Fruit fly (Drosophila melanogaster): ENCODE results near the gene CG5854.

The CG5854 gene

DNA sequence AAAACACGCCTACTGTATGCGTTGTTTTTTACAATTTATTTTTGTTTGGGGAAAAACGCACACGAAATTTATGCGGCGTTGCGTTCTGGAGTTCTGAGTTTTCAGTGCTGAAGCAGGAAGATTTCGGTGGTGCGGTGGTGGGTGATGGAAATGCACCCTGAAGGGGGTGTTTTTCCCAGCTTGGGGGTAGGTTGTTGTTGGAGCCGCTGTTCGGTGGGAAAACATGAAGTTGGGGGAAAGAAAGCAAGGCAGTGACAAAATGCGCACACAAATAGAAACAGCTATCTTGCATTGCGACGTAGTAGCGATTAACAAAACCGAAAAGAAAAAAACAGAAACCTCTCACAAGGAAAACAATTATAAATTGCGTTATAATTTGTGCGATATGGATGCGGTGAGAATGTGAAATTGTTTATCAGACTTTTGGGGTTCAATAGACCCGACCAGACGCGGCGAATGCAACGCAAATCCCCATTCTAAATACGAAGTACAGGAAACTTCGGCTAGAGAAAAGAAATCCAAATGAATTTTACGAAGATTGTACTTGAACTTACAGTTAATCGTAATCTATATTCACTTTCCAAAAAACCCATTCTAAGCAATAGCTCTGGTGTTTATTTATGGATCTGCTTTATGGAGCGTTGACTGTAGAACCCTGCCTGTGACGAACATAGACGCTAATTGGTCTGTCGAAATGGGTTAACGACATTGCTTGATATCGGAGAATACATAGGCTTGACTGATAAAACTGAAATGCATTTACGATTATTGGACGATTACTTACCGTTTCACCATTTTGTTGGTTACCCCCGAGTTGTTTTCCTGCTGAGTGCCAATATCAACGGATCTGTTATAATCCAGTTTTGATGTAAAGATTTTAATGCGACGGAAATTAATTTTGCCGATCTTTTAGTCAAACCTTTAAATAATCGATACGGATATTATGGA, 45.2 kb upstream of the CG5854 start (continued):
- TF ChIP-seq eg (GFP tag; IDR thresholded peaks at IDR 0.05) (peak; percentile 64), CG4318 (GFP tag; optimal IDR thresholded peaks at IDR 0.05) (no peak), CG8319 (GFP tag; optimal IDR thresholded peaks at IDR 0.05) (no peak), Lpt (GFP tag; optimal IDR thresholded peaks at IDR 0.05) (no peak), Gug (GFP tag; IDR thresholded peaks at IDR 0.05) (no peak), CG7368 (GFP tag; optimal IDR thresholded peaks at IDR 0.05) (peak; percentile 22), OdsH (GFP tag; optimal IDR thresholded peaks at IDR 0.05) (peak; percentile 53), CG9139 (GFP tag; optimal IDR thresholded peaks at IDR 0.05) (no peak), CG6163 (GFP tag; IDR thresholded peaks at IDR 0.05) (peak; percentile 76; the same call in 2 of the 3 replicates), esn (GFP tag; optimal IDR thresholded peaks at IDR 0.05) (peak; percentile 75), CG3032 (tag; optimal IDR thresholded peaks at IDR 0.05) (no peak), achi (GFP tag; optimal IDR thresholded peaks at IDR 0.05) (no peak), CG32006 (GFP tag; optimal IDR thresholded peaks at IDR 0.05) (peak; percentile 35), cyc (GFP tag; optimal IDR thresholded peaks at IDR 0.05) (peak; percentile 80), Ets21C (GFP tag; optimal IDR thresholded peaks at IDR 0.05) (peak; percentile 43)

DNA sequence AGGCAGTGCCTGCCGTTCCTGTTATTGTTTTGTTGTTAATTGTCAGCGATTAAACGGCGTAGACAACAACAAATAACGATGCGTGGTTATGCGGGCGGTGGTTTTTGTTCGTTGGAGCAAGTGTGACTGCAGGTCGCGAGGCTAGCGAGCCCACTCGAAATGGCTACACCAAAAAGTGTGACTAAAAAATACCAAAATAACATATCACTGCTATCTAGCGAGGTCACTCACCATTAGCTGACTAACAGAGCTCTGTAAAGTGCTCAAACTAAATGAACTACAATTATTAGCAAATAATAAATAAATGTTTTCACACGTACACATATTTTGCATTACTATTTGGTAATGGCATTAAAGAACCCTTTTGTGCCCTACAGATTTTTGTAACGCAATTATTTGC, 43.8 kb upstream of the CG5854 start, which contains the start of gene Pli:
Gene Pli (minus strand): TSS at position 131 of the 400 bp plus-strand sequence.
- TF ChIP-seq esn (GFP tag; optimal IDR thresholded peaks at IDR 0.05), result peak; percentile 15
- TF ChIP-seq Ets96B (tag; optimal IDR thresholded peaks at IDR 0.05), result no peak
- no peak for TF ChIP-seq CG8632 (GFP tag; optimal IDR thresholded peaks at IDR 0.05)
- TF ChIP-seq Sox14 (GFP tag; optimal IDR thresholded peaks at IDR 0.05), result peak; percentile 68
- no peak for TF ChIP-seq CG16779 (tag; optimal IDR thresholded peaks at IDR 0.05)
- no peak for TF ChIP-seq topi (GFP tag; optimal IDR thresholded peaks at IDR 0.05)
- TF ChIP-seq Gug (GFP tag; IDR thresholded peaks at IDR 0.05), result no peak
- TF ChIP-seq CG6276 (GFP tag; optimal IDR thresholded peaks at IDR 0.05), result no peak
- no peak for TF ChIP-seq Sox102F (GFP tag; optimal IDR thresholded peaks at IDR 0.05)
- no peak for TF ChIP-seq CG11294 (GFP tag; IDR thresholded peaks at IDR 0.05)
- TF ChIP-seq Hr39 (GFP tag; optimal IDR thresholded peaks at IDR 0.05), result no peak
- TF ChIP-seq CG3032 (tag; optimal IDR thresholded peaks at IDR 0.05), result peak; percentile 13
- TF ChIP-seq CG32006 (GFP tag; optimal IDR thresholded peaks at IDR 0.05), result no peak
- no peak for TF ChIP-seq CG6792 (GFP tag; optimal IDR thresholded peaks at IDR 0.05)
- no peak for TF ChIP-seq CG10631 (GFP tag; optimal IDR thresholded peaks at IDR 0.05)
- TF ChIP-seq CG9139 (GFP tag; optimal IDR thresholded peaks at IDR 0.05), result peak; percentile 37
- no peak for TF ChIP-seq CG11902 (GFP tag; optimal IDR thresholded peaks at IDR 0.05)
- TF ChIP-seq net (GFP tag; optimal IDR thresholded peaks at IDR 0.05), result no peak
- TF ChIP-seq fd85E (GFP tag; optimal IDR thresholded peaks at IDR 0.05), result peak; percentile 41
- no peak for TF ChIP-seq CG4318 (GFP tag; optimal IDR thresholded peaks at IDR 0.05)
- TF ChIP-seq Blimp-1 (GFP tag; optimal IDR thresholded peaks at IDR 0.05), result no peak
- TF ChIP-seq Met (GFP tag; optimal IDR thresholded peaks at IDR 0.05), result no peak
- TF ChIP-seq vri (GFP tag; optimal IDR thresholded peaks at IDR 0.05), result peak; percentile 8
- TF ChIP-seq Hr4 (GFP tag; optimal IDR thresholded peaks at IDR 0.05), result no peak
- TF ChIP-seq spab (GFP tag; optimal IDR thresholded peaks at IDR 0.05), result no peak
- no peak for TF ChIP-seq OdsH (GFP tag; optimal IDR thresholded peaks at IDR 0.05)
- TF ChIP-seq salr (GFP tag; optimal IDR thresholded peaks at IDR 0.05), result no peak
- peak in 1 of 2 experiments; percentile 1 for TF ChIP-seq ss (GFP tag; optimal IDR thresholded peaks at IDR 0.05)
- no peak for TF ChIP-seq CG8119 (GFP tag; IDR thresholded peaks at IDR 0.05)
- no peak for TF ChIP-seq cyc (GFP tag; optimal IDR thresholded peaks at IDR 0.05)
- TF ChIP-seq Eip78C (GFP tag), result peak; percentile 54
- TF ChIP-seq Eip75B (GFP tag; optimal IDR thresholded peaks at IDR 0.05), result peak; percentile 1
- TF ChIP-seq CG34406 (GFP tag; optimal IDR thresholded peaks at IDR 0.05), result no peak
- peak; percentile 56 for TF ChIP-seq dsx (GFP tag; optimal IDR thresholded peaks at IDR 0.05; ENCODE audit: poor library complexity, severe bottlenecking)
- TF ChIP-seq pdm3 (GFP tag; optimal IDR thresholded peaks at IDR 0.05), result no peak
- TF ChIP-seq Smox (GFP tag; optimal IDR thresholded peaks at IDR 0.05), result no peak
- no peak for TF ChIP-seq CG31627 (GFP tag; optimal IDR thresholded peaks at IDR 0.05)
- TF ChIP-seq svp (GFP tag), result peak; percentile 76
- TF ChIP-seq CG10669 (GFP tag; optimal IDR thresholded peaks at IDR 0.05), result no peak
- TF ChIP-seq CG11762 (GFP tag; optimal IDR thresholded peaks at IDR 0.05; ENCODE audit: insufficient read depth), result no peak
- TF ChIP-seq Eip93F (GFP tag; optimal IDR thresholded peaks at IDR 0.05), result no peak
